Fruit fly (Drosophila melanogaster) whole organism, embryonic: Measurements from ENCODE around the gene CG42656.

ENCODE experiments used
- CG1024 ChIP-seq: fragments of 200-800 bp; sonication (Bioruptor generic); IDR thresholded peaks from 2 replicates; pipeline ENCODE4 v1.3.6; 2022; ENCODE audit warnings: missing biosample characterization, missing genetic modification characterization
- CG10959 ChIP-seq: fragments of 200-800 bp; sonication (Bioruptor generic); IDR thresholded peaks from 2 replicates; pipeline ENCODE4 v1.3.6; 2022; ENCODE audit warnings: missing biosample characterization, missing genetic modification characterization
- CG11093 ChIP-seq: fragments of 200-800 bp; sonication (Bioruptor generic); IDR thresholded peaks from 3 replicates; pipeline ENCODE4 v1.3.6; 2022; ENCODE audit warnings: missing biosample characterization, missing genetic modification characterization
- CG11723 ChIP-seq: fragments of 200-800 bp; sonication (Bioruptor generic); optimal IDR thresholded peaks from 2 replicates; lab custom pipeline; 2017; ENCODE audit warnings: missing biosample characterization, mild to moderate bottlenecking, missing genetic modification characterization
- CG1233 ChIP-seq: fragments of 200-800 bp; sonication (Bioruptor generic); optimal IDR thresholded peaks from 4 replicates; lab custom pipeline; 2018; ENCODE audit warnings: missing biosample characterization, mild to moderate bottlenecking, missing genetic modification characterization
- CG12659 ChIP-seq: fragments of 200-800 bp; sonication (Bioruptor generic); optimal IDR thresholded peaks from 3 replicates; lab custom pipeline; 2017; ENCODE audit warnings: mild to moderate bottlenecking, missing biosample characterization, missing genetic modification reagents, missing genetic modification characterization
- CG14050 ChIP-seq: fragments of 200-800 bp; sonication (Bioruptor generic); IDR thresholded peaks from 3 replicates; pipeline ENCODE4 v1.3.6; 2022; ENCODE audit warnings: missing biosample characterization, missing genetic modification characterization
- CG14710 ChIP-seq: fragments of 200-800 bp; sonication (Bioruptor generic); optimal IDR thresholded peaks from 3 replicates; lab custom pipeline; 2019; ENCODE audit warnings: missing biosample characterization, mild to moderate bottlenecking, missing genetic modification characterization, moderate library complexity
- CG15601 ChIP-seq: fragments of 200-800 bp; sonication (Bioruptor generic); optimal IDR thresholded peaks from 3 replicates; lab custom pipeline; 2019; ENCODE audit warnings: missing biosample characterization, mild to moderate bottlenecking, missing genetic modification characterization, moderate library complexity
- CG16815 ChIP-seq: fragments of 200-800 bp; sonication (Bioruptor generic); optimal IDR thresholded peaks from 3 replicates; lab custom pipeline; 2017; ENCODE audit warnings: missing biosample characterization, mild to moderate bottlenecking, missing genetic modification characterization
- CG2116 ChIP-seq: fragments of 200-800 bp; sonication (Bioruptor generic); optimal IDR thresholded peaks from 3 replicates; lab custom pipeline; 2018; ENCODE audit warnings: missing biosample characterization, mild to moderate bottlenecking, missing genetic modification characterization
- CG2678 ChIP-seq: fragments of 200-800 bp; sonication (Bioruptor generic); optimal IDR thresholded peaks from 3 replicates; lab custom pipeline; 2019; ENCODE audit warnings: missing biosample characterization, mild to moderate bottlenecking, missing genetic modification characterization, moderate library complexity
- CG31388 ChIP-seq: fragments of 200-800 bp; sonication (Bioruptor generic); optimal IDR thresholded peaks from 2 replicates; lab custom pipeline; 2016; ENCODE audit warnings: missing biosample characterization, missing genetic modification characterization
- CG32772 ChIP-seq: fragments of 200-800 bp; sonication (Bioruptor generic); IDR thresholded peaks from 2 replicates; pipeline ENCODE4 v1.3.6; 2022; ENCODE audit warnings: missing biosample characterization, missing genetic modification characterization
- CG3407 ChIP-seq: fragments of 200-800 bp; sonication (Bioruptor generic); optimal IDR thresholded peaks from 2 replicates; lab custom pipeline; 2018; ENCODE audit warnings: missing biosample characterization, mild to moderate bottlenecking, missing genetic modification characterization
- CG4360 ChIP-seq: fragments of 200-800 bp; sonication (Bioruptor generic); IDR thresholded peaks from 2 replicates; pipeline ENCODE4 v1.3.6; 2022; ENCODE audit warnings: missing biosample characterization, missing genetic modification characterization
- CG6175 ChIP-seq: fragments of 200-800 bp; sonication (Bioruptor generic); IDR thresholded peaks from 3 replicates; pipeline ENCODE4 v1.3.6; 2022; ENCODE audit warnings: missing biosample characterization, missing genetic modification characterization
- CG6683 ChIP-seq: fragments of 200-800 bp; sonication (Bioruptor generic); optimal IDR thresholded peaks from 2 replicates; lab custom pipeline; 2017; ENCODE audit warnings: missing biosample characterization, mild to moderate bottlenecking, missing genetic modification characterization, missing genetic modification reagents
- CG6689 ChIP-seq: fragments of 200-800 bp; sonication (Bioruptor generic); IDR thresholded peaks from 2 replicates; pipeline ENCODE4 v1.3.6; 2022; ENCODE audit warnings: missing biosample characterization, missing genetic modification characterization
- CG6854 ChIP-seq: fragments of 200-800 bp; sonication (Bioruptor generic); optimal IDR thresholded peaks from 3 replicates; lab custom pipeline; 2017; ENCODE audit warnings: missing biosample characterization, mild to moderate bottlenecking, missing genetic modification characterization
- CG9215 ChIP-seq: fragments of 200-800 bp; sonication (Bioruptor generic); IDR thresholded peaks from 2 replicates; pipeline ENCODE4 v1.3.6; 2022; ENCODE audit warnings: missing biosample characterization, missing genetic modification characterization
- CG9876 ChIP-seq: fragments of 200-800 bp; sonication (Bioruptor generic); optimal IDR thresholded peaks from 2 replicates; lab custom pipeline; 2016; ENCODE audit warnings: missing biosample characterization, missing genetic modification characterization
- CkIIα-i1 ChIP-seq: fragments of 200-800 bp; sonication (Bioruptor generic); IDR thresholded peaks from 2 replicates; pipeline ENCODE4 v1.3.6; 2022; ENCODE audit warnings: missing biosample characterization, missing genetic modification characterization
- Kr ChIP-seq: fragments of 200-800 bp; sonication (Bioruptor generic); optimal IDR thresholded peaks from 2 replicates; lab custom pipeline; 2017; ENCODE audit warnings: missing biosample characterization, mild to moderate bottlenecking, missing genetic modification characterization
- MBD-R2 ChIP-seq: fragments of 200-800 bp; sonication (Bioruptor generic); IDR thresholded peaks from 2 replicates; pipeline ENCODE4 v1.3.6; 2022; ENCODE audit warnings: missing biosample characterization, missing genetic modification characterization
- Poxn ChIP-seq: fragments of 200-800 bp; sonication (Bioruptor generic); IDR thresholded peaks from 2 replicates; pipeline ENCODE4 v1.3.6; 2022; ENCODE audit warnings: missing biosample characterization, missing genetic modification characterization
- Scr ChIP-seq: fragments of 200-800 bp; sonication (Bioruptor generic); IDR thresholded peaks from 2 replicates; pipeline ENCODE4 v1.3.6; 2022; ENCODE audit warnings: missing biosample characterization, missing genetic modification characterization; ENCODE audit not compliant: partially characterized antibody
- Trl ChIP-seq, 3 experiments: fragments of >200 bp in 2 of 3; fragments of 200-800 bp in 1 of 3; sonication (Bioruptor generic) in 1 of 3; optimal IDR thresholded peaks; 2 replicates in 1 of 3; 3 replicates in 2 of 3; lab custom pipeline; 2016 to 2017; ENCODE audit warnings: missing biosample characterization in 1 of 3, missing genetic modification characterization in 1 of 3
- aop ChIP-seq: fragments of 200-800 bp; sonication (Bioruptor generic); IDR thresholded peaks from 2 replicates; pipeline ENCODE4 v1.3.6; 2022; ENCODE audit warnings: missing biosample characterization, missing genetic modification characterization
- ase ChIP-seq: fragments of 200-800 bp; sonication (Bioruptor generic); IDR thresholded peaks from 3 replicates; pipeline ENCODE4 v1.3.6; 2022; ENCODE audit warnings: missing biosample characterization, missing genetic modification characterization
- az2 ChIP-seq: fragments of 200-800 bp; sonication (Bioruptor generic); optimal IDR thresholded peaks from 3 replicates; lab custom pipeline; 2016; ENCODE audit warnings: missing biosample characterization, missing genetic modification characterization
- crc ChIP-seq: fragments of 200-800 bp; sonication (Bioruptor generic); optimal IDR thresholded peaks from 2 replicates; lab custom pipeline; 2016; ENCODE audit warnings: missing biosample characterization, missing genetic modification characterization
- crp ChIP-seq, 2 experiments: fragments of 200-800 bp; sonication (Bioruptor generic); optimal IDR thresholded peaks; 2 replicates in 1 of 2; 3 replicates in 1 of 2; lab custom pipeline; 2017; ENCODE audit warnings: missing biosample characterization in 2 of 2, missing genetic modification characterization in 2 of 2, mild to moderate bottlenecking in 1 of 2, moderate library complexity in 1 of 2
- ems ChIP-seq: fragments of 200-800 bp; sonication (Bioruptor generic); optimal IDR thresholded peaks from 3 replicates; lab custom pipeline; 2016; ENCODE audit warnings: missing biosample characterization, missing genetic modification characterization
- fd64A ChIP-seq: fragments of 200-800 bp; sonication (Bioruptor generic); optimal IDR thresholded peaks from 3 replicates; lab custom pipeline; 2018; ENCODE audit warnings: missing biosample characterization, mild to moderate bottlenecking, missing genetic modification characterization
- gce ChIP-seq: fragments of 200-800 bp; sonication (Bioruptor generic); IDR thresholded peaks from 3 replicates; pipeline ENCODE4 v1.3.6; 2022; ENCODE audit warnings: missing biosample characterization, missing genetic modification characterization
- gcm ChIP-seq: fragments of 200-800 bp; sonication (Bioruptor generic); optimal IDR thresholded peaks from 2 replicates; lab custom pipeline; 2019; ENCODE audit warnings: missing biosample characterization, mild to moderate bottlenecking, missing genetic modification characterization, moderate library complexity
- grau ChIP-seq: fragments of 200-800 bp; optimal IDR thresholded peaks from 3 replicates; lab custom pipeline; 2019; ENCODE audit warnings: missing biosample characterization, mild to moderate bottlenecking, missing genetic modification characterization, moderate library complexity
- ham ChIP-seq: fragments of 200-800 bp; sonication (Bioruptor generic); IDR thresholded peaks from 2 replicates; pipeline ENCODE4 v1.3.6; 2022; ENCODE audit warnings: missing biosample characterization, missing genetic modification characterization
- hbn ChIP-seq: fragments of 200-800 bp; sonication (Bioruptor generic); IDR thresholded peaks from 2 replicates; pipeline ENCODE4 v1.3.6; 2022; ENCODE audit warnings: missing biosample characterization, missing genetic modification characterization; ENCODE audit not compliant: partially characterized antibody
- hkb ChIP-seq, 2 experiments: fragments of 200-800 bp in 1 of 2; fragments of >200 bp in 1 of 2; sonication (Bioruptor generic) in 1 of 2; IDR thresholded peaks in 1 of 2; optimal IDR thresholded peaks in 1 of 2; 2 replicates each; pipeline versions ENCODE4 v1.3.6 to Lab custom; 2017 to 2022; ENCODE audit warnings: missing biosample characterization in 1 of 2, missing genetic modification characterization in 1 of 2
- kni ChIP-seq: fragments of 200-800 bp; sonication (Bioruptor generic); optimal IDR thresholded peaks from 3 replicates; lab custom pipeline; 2017; ENCODE audit warnings: mild to moderate bottlenecking, missing biosample characterization, missing genetic modification reagents, missing genetic modification characterization
- lmd ChIP-seq: fragments of 200-800 bp; sonication (Bioruptor generic); IDR thresholded peaks from 2 replicates; pipeline ENCODE4 v1.3.6; 2022; ENCODE audit warnings: missing biosample characterization, missing genetic modification characterization
- otp ChIP-seq: fragments of 200-800 bp; sonication (Bioruptor generic); IDR thresholded peaks from 3 replicates; pipeline ENCODE4, ENCODE4 v1.3.6; 2022; ENCODE audit warnings: missing biosample characterization, missing genetic modification characterization
- pan ChIP-seq, 4 experiments: fragments of >200 bp in 3 of 4; fragments of 200-800 bp in 1 of 4; sonication (Bioruptor generic) in 1 of 4; optimal IDR thresholded peaks in 3 of 4; IDR thresholded peaks in 1 of 4; 2 replicates each; pipeline versions ENCODE4 v1.3.6 to Lab custom; 2017 to 2022; ENCODE audit warnings: missing biosample characterization in 2 of 4, missing genetic modification characterization in 2 of 4, mixed read lengths in 1 of 4
- pho ChIP-seq: fragments of 200-800 bp; sonication (Bioruptor generic); optimal IDR thresholded peaks from 2 replicates; lab custom pipeline; 2016; ENCODE audit warnings: missing biosample characterization, missing genetic modification characterization
- sima ChIP-seq: fragments of 200-800 bp; sonication (Bioruptor generic); optimal IDR thresholded peaks from 2 replicates; lab custom pipeline; 2016; ENCODE audit warnings: missing biosample characterization, missing genetic modification characterization
- trh ChIP-seq: fragments of 200-800 bp; sonication (Bioruptor generic); optimal IDR thresholded peaks from 2 replicates; lab custom pipeline; 2016; ENCODE audit warnings: missing biosample characterization, missing genetic modification characterization
- wdn ChIP-seq: fragments of 200-800 bp; sonication (Bioruptor generic); IDR thresholded peaks from 2 replicates; pipeline ENCODE4 v1.3.6; 2022; ENCODE audit warnings: missing biosample characterization, missing genetic modification characterization

CG42656 gene

dm6 chr3R:7474616-7475120, 18.4 kb downstream of the CG42656 start (continued):
- TF ChIP-seq CG1024 (GFP tag; lab: Robert Waterston, UW), result peak; percentile 62; the same call in 1 of the 2 replicates
- TF ChIP-seq aop (GFP tag; lab: Robert Waterston, UW), result peak; percentile 99
- TF ChIP-seq ham (GFP tag; lab: Robert Waterston, UW), result no peak; the same call in 1 of the 2 replicates
- peak; percentile 36; the same call in 1 of the 3 replicates for TF ChIP-seq CG11093 (GFP tag; lab: Robert Waterston, UW)
- no peak for TF ChIP-seq CG31388
- TF ChIP-seq wdn (GFP tag; lab: Robert Waterston, UW), result peak; percentile 53; the same call in 1 of the 2 replicates
- no peak for TF ChIP-seq pan (optimal IDR thresholded peaks at IDR 0.05; lab: Kevin White, UChicago)
- peak in 1 of 2 experiments; percentile 55 for TF ChIP-seq pan (GFP tag; optimal IDR thresholded peaks at IDR 0.05 in 1 of 2, IDR thresholded peaks at IDR 0.05 in 1 of 2)
- TF ChIP-seq grau (tag; lab: Kevin White, UChicago), result peak; percentile 58
- TF ChIP-seq ase (GFP tag; lab: Robert Waterston, UW), result peak; percentile 49; the same call in 2 of the 3 replicates
- TF ChIP-seq Scr, result peak; percentile 87
- TF ChIP-seq CG10959 (GFP tag; lab: Robert Waterston, UW), result 0 out of 2 replicates have a peak, but pooled peaks have one; percentile 48
- no peak for TF ChIP-seq Poxn (GFP tag; lab: Robert Waterston, UW)
- TF ChIP-seq CG32772 (GFP tag; lab: Robert Waterston, UW), result peak; percentile 40; the same call in 1 of the 2 replicates
- peak; percentile 27 for TF ChIP-seq CG14710 (tag; lab: Kevin White, UChicago)
- TF ChIP-seq CG2116, result no peak
- peak; percentile 78 for TF ChIP-seq Kr (GFP tag; lab: Kevin White, UChicago)
- peak; percentile 12 for TF ChIP-seq CG6683
- no peak for TF ChIP-seq lmd (GFP tag; lab: Robert Waterston, UW)
- peak; percentile 27 for TF ChIP-seq CG1233 (GFP tag; lab: Kevin White, UChicago)
- TF ChIP-seq crc (GFP tag; lab: Kevin White, UChicago), result peak; percentile 1
- TF ChIP-seq hkb (optimal IDR thresholded peaks at IDR 0.05; lab: Kevin White, UChicago), result no peak
- TF ChIP-seq hkb (GFP tag; IDR thresholded peaks at IDR 0.05; lab: Robert Waterston, UW), result peak; percentile 79
- no peak for TF ChIP-seq CkIIα-i1 (GFP tag; lab: Robert Waterston, UW)
- peak; percentile 80; the same call in 2 of the 3 replicates for TF ChIP-seq gce (GFP tag; lab: Robert Waterston, UW)
- peak; percentile 87 for TF ChIP-seq fd64A
- TF ChIP-seq Trl (optimal IDR thresholded peaks at IDR 0.05; lab: Kevin White, UChicago), result no peak
- TF ChIP-seq Trl (GFP tag; optimal IDR thresholded peaks at IDR 0.05; lab: Kevin White, UChicago), result peak; percentile 55
- no peak; the same call in 1 of the 2 replicates for TF ChIP-seq CG9215 (GFP tag; lab: Robert Waterston, UW)
- peak; percentile 54 for TF ChIP-seq pho (GFP tag; lab: Kevin White, UChicago)
- TF ChIP-seq crp (GFP tag; optimal IDR thresholded peaks at IDR 0.05; lab: Kevin White, UChicago), result no peak
- peak; percentile 56 for TF ChIP-seq ems (GFP tag; lab: Kevin White, UChicago)
- TF ChIP-seq trh (GFP tag; lab: Kevin White, UChicago), result no peak
- TF ChIP-seq CG15601 (tag; lab: Kevin White, UChicago), result peak; percentile 70
- no peak for TF ChIP-seq az2 (GFP tag; lab: Kevin White, UChicago)
- TF ChIP-seq CG16815 (GFP tag; lab: Kevin White, UChicago), result no peak
- TF ChIP-seq CG4360, result peak; percentile 61
- TF ChIP-seq kni (GFP tag; lab: Kevin White, UChicago), result peak; percentile 100
- TF ChIP-seq CG12659 (GFP tag; lab: Kevin White, UChicago), result peak; percentile 48
- peak; percentile 44 for TF ChIP-seq CG2678
- peak; percentile 86 for TF ChIP-seq CG11723
- TF ChIP-seq hbn (GFP tag; lab: Robert Waterston, UW), result peak; percentile 76
- peak; percentile 21 for TF ChIP-seq CG9876 (GFP tag; lab: Kevin White, UChicago)
- no peak for TF ChIP-seq CG14050 (GFP tag; lab: Robert Waterston, UW)
- peak; percentile 57 for TF ChIP-seq CG6854 (GFP tag; lab: Kevin White, UChicago)
- TF ChIP-seq CG6175 (GFP tag; lab: Robert Waterston, UW), result peak; percentile 78
- TF ChIP-seq otp (GFP tag; lab: Robert Waterston, UW), result peak; percentile 74; the same call in 1 of the 3 replicates
- no peak for TF ChIP-seq sima (GFP tag; lab: Kevin White, UChicago)
- no peak for TF ChIP-seq CG6689 (GFP tag; lab: Robert Waterston, UW)
- peak; percentile 24 for TF ChIP-seq gcm (GFP tag; lab: Kevin White, UChicago)
- TF ChIP-seq MBD-R2 (GFP tag; lab: Robert Waterston, UW), result peak; percentile 38
- TF ChIP-seq CG3407 (GFP tag; lab: Kevin White, UChicago), result peak; percentile 60
